Fruit fly (Drosophila melanogaster): ENCODE measurements around the gene CG7920.

- TF ChIP-seq insv (optimal IDR thresholded peaks at IDR 0.05) (no peak), psq (optimal IDR thresholded peaks at IDR 0.05) (no peak), h (optimal IDR thresholded peaks at IDR 0.05) (no peak)
These were observed 29.9 kb downstream of the CG7920 start for dm6 chr3R:29985219-29985618.
